Worm (Caenorhabditis elegans): Measurements from ENCODE around the gene T12D8.5.

- TF ChIP-seq ces-1 (GFP tag; optimal IDR thresholded peaks at IDR 0.05) (no peak), mep-1 (tag; optimal IDR thresholded peaks at IDR 0.05) (no peak), sem-2 (GFP tag; optimal IDR thresholded peaks at IDR 0.05) (no peak), M03D4.4 (tag; optimal IDR thresholded peaks at IDR 0.05) (no peak), pha-4 (tag; optimal IDR thresholded peaks at IDR 0.05) (no peak), nhr-12 (tag; optimal IDR thresholded peaks at IDR 0.05) (no peak), drap-1 (GFP tag; optimal IDR thresholded peaks at IDR 0.05) (no peak), elt-3 (tag; optimal IDR thresholded peaks at IDR 0.05) (no peak), mab-5 (tag; optimal IDR thresholded peaks at IDR 0.05) (no peak), ham-2 (GFP tag; optimal IDR thresholded peaks at IDR 0.05) (no peak), ztf-11 (tag; optimal IDR thresholded peaks at IDR 0.05) (no peak), lin-13 (tag; optimal IDR thresholded peaks at IDR 0.05) (no peak), unc-39 (tag; optimal IDR thresholded peaks at IDR 0.05) (no peak), unc-62 (GFP tag; optimal IDR thresholded peaks at IDR 0.05) (no peak)
Measured at ce11 chrIII:13623014-13623413, 3.6 kb downstream of the T12D8.5 start, which contains the start of gene mlc-5.
